Worm (Caenorhabditis elegans): ENCODE results near the gene C06G4.4.

ce11 chrIII:8017053-8017452, 39.4 kb upstream of the C06G4.4 start:
- TF ChIP-seq daf-19 (GFP tag; conservative IDR thresholded peaks at IDR 0.05) (no peak), php-3 (GFP tag; IDR thresholded peaks at IDR 0.05) (no peak), zfp-3 (GFP tag; conservative IDR thresholded peaks at IDR 0.05) (no peak), nhr-237 (tag; optimal IDR thresholded peaks at IDR 0.05) (no peak)

All from whole organism, L4 larva.